Fruit fly (Drosophila melanogaster) whole organism, embryonic: ENCODE data around the gene Cad89D.

Experiments
- Abd-B ChIP-seq: fragments of 200-800 bp; sonication (Bioruptor generic); optimal IDR thresholded peaks from 2 replicates; lab custom pipeline; 2018; ENCODE audit warnings: missing biosample characterization, mild to moderate bottlenecking, missing genetic modification characterization, moderate library complexity
- Ada2b ChIP-seq: fragments of 200-800 bp; sonication (Bioruptor generic); IDR thresholded peaks from 2 replicates; pipeline ENCODE4 v1.3.6; 2022; ENCODE audit warnings: missing biosample characterization, missing genetic modification characterization
- Bgb ChIP-seq: fragments of 200-800 bp; sonication (Bioruptor generic); IDR thresholded peaks from 2 replicates; pipeline ENCODE4 v1.3.6; 2022; ENCODE audit warnings: missing biosample characterization, missing genetic modification characterization; ENCODE audit not compliant: partially characterized antibody
- BtbVII ChIP-seq: fragments of 200-800 bp; sonication (Bioruptor generic); optimal IDR thresholded peaks from 3 replicates; lab custom pipeline; 2017; ENCODE audit warnings: missing biosample characterization, mild to moderate bottlenecking, missing genetic modification characterization
- CG10366 ChIP-seq: fragments of 200-800 bp; sonication (Bioruptor generic); IDR thresholded peaks from 2 replicates; pipeline ENCODE4 v1.3.6; 2022; ENCODE audit warnings: missing biosample characterization, missing genetic modification characterization
- CG13624 ChIP-seq: fragments of 200-800 bp; sonication (Bioruptor generic); optimal IDR thresholded peaks from 2 replicates; lab custom pipeline; 2016; ENCODE audit warnings: missing biosample characterization, missing genetic modification characterization
- CG14710 ChIP-seq: fragments of 200-800 bp; sonication (Bioruptor generic); optimal IDR thresholded peaks from 3 replicates; lab custom pipeline; 2019; ENCODE audit warnings: missing biosample characterization, mild to moderate bottlenecking, missing genetic modification characterization, moderate library complexity
- CG15479 ChIP-seq: fragments of 200-800 bp; sonication (Bioruptor generic); optimal IDR thresholded peaks from 3 replicates; lab custom pipeline; 2019; ENCODE audit warnings: missing biosample characterization, mild to moderate bottlenecking, missing genetic modification characterization, moderate library complexity
- CG15696 ChIP-seq: fragments of 200-800 bp; sonication (Bioruptor generic); optimal IDR thresholded peaks from 2 replicates; lab custom pipeline; 2019; ENCODE audit warnings: missing biosample characterization, mild to moderate bottlenecking, missing genetic modification characterization, moderate library complexity
- CG16779 ChIP-seq: fragments of 200-800 bp; sonication (Bioruptor generic); IDR thresholded peaks from 2 replicates; pipeline ENCODE4 v1.3.6; 2022; ENCODE audit warnings: missing biosample characterization, missing genetic modification characterization
- CG17802 ChIP-seq: fragments of 200-800 bp; sonication (Bioruptor generic); optimal IDR thresholded peaks from 2 replicates; lab custom pipeline; 2018; ENCODE audit warnings: missing biosample characterization, mild to moderate bottlenecking, missing genetic modification characterization, moderate library complexity
- CG18011 ChIP-seq: fragments of 200-800 bp; sonication (Bioruptor generic); optimal IDR thresholded peaks from 2 replicates; lab custom pipeline; 2017; ENCODE audit warnings: missing biosample characterization, missing genetic modification characterization, mild to moderate bottlenecking, moderate library complexity, missing genotype
- CG18619 ChIP-seq: fragments of 200-800 bp; sonication (Bioruptor generic); optimal IDR thresholded peaks from 3 replicates; lab custom pipeline; 2017; ENCODE audit warnings: missing biosample characterization, mild to moderate bottlenecking, missing genetic modification characterization
- CG33557 ChIP-seq: fragments of 200-800 bp; sonication (Bioruptor generic); optimal IDR thresholded peaks from 2 replicates; lab custom pipeline; 2019; ENCODE audit warnings: missing biosample characterization, mild to moderate bottlenecking, missing genetic modification characterization, moderate library complexity
- CG42726 ChIP-seq: fragments of 200-800 bp; sonication (Bioruptor generic); IDR thresholded peaks from 2 replicates; pipeline ENCODE4 v1.3.6; 2022; ENCODE audit warnings: missing biosample characterization, missing genetic modification characterization; ENCODE audit not compliant: partially characterized antibody
- CG4360 ChIP-seq: fragments of 200-800 bp; sonication (Bioruptor generic); IDR thresholded peaks from 2 replicates; pipeline ENCODE4 v1.3.6; 2022; ENCODE audit warnings: missing biosample characterization, missing genetic modification characterization
- CG4617 ChIP-seq: fragments of 200-800 bp; sonication (Bioruptor generic); optimal IDR thresholded peaks from 3 replicates; lab custom pipeline; 2016; ENCODE audit warnings: missing biosample characterization, missing genetic modification characterization, borderline replicate concordance
- CG5245 ChIP-seq: fragments of 200-800 bp; sonication (Bioruptor generic); optimal IDR thresholded peaks from 3 replicates; lab custom pipeline; 2016; ENCODE audit warnings: missing biosample characterization, missing genetic modification characterization
- CG6689 ChIP-seq: fragments of 200-800 bp; sonication (Bioruptor generic); IDR thresholded peaks from 2 replicates; pipeline ENCODE4 v1.3.6; 2022; ENCODE audit warnings: missing biosample characterization, missing genetic modification characterization
- CG7745 ChIP-seq: fragments of 200-800 bp; sonication (Bioruptor generic); optimal IDR thresholded peaks from 2 replicates; lab custom pipeline; 2018; ENCODE audit warnings: missing biosample characterization, mild to moderate bottlenecking, missing genetic modification characterization, moderate library complexity
- CG7786 ChIP-seq: fragments of 200-800 bp; sonication (Bioruptor generic); optimal IDR thresholded peaks from 2 replicates; lab custom pipeline; 2016; ENCODE audit warnings: missing biosample characterization, missing genetic modification characterization
- CG7987 ChIP-seq: fragments of 200-800 bp; sonication (Bioruptor generic); optimal IDR thresholded peaks from 2 replicates; lab custom pipeline; 2018; ENCODE audit warnings: missing biosample characterization, mild to moderate bottlenecking, missing genetic modification characterization, moderate library complexity
- CG9797 ChIP-seq: fragments of 200-800 bp; sonication (Bioruptor generic); optimal IDR thresholded peaks from 3 replicates; lab custom pipeline; 2018; ENCODE audit warnings: missing biosample characterization, mild to moderate bottlenecking, missing genetic modification characterization
- H15 ChIP-seq: fragments of 200-800 bp; sonication (Bioruptor generic); IDR thresholded peaks from 3 replicates; pipeline ENCODE4 v1.3.6; 2022; ENCODE audit warnings: missing biosample characterization, missing genetic modification characterization
- Jarid2 ChIP-seq: fragments of 200-800 bp; sonication (Bioruptor generic); optimal IDR thresholded peaks from 3 replicates; lab custom pipeline; 2017; ENCODE audit warnings: mild to moderate bottlenecking, missing biosample characterization, missing genetic modification reagents, missing genetic modification characterization
- NfI ChIP-seq: fragments of 200-800 bp; sonication (Bioruptor generic); optimal IDR thresholded peaks from 3 replicates; lab custom pipeline; 2018; ENCODE audit warnings: missing biosample characterization, mild to moderate bottlenecking, missing genetic modification characterization, moderate library complexity
- Spps ChIP-seq: fragments of 200-800 bp; sonication (Bioruptor generic); optimal IDR thresholded peaks from 2 replicates; lab custom pipeline; 2018; ENCODE audit warnings: missing biosample characterization, mild to moderate bottlenecking, missing genetic modification characterization
- corto ChIP-seq: fragments of 200-800 bp; sonication (Bioruptor generic); optimal IDR thresholded peaks from 2 replicates; lab custom pipeline; 2016; ENCODE audit warnings: missing biosample characterization, mild to moderate bottlenecking, missing genetic modification characterization, moderate library complexity
- cwo ChIP-seq: fragments of 200-800 bp; sonication (Bioruptor generic); optimal IDR thresholded peaks from 3 replicates; lab custom pipeline; 2017; ENCODE audit warnings: missing biosample characterization, missing genetic modification characterization, mild to moderate bottlenecking, moderate library complexity, missing genetic modification reagents
- da ChIP-seq: fragments of 200-800 bp; sonication (Bioruptor generic); optimal IDR thresholded peaks from 2 replicates; lab custom pipeline; 2016; ENCODE audit warnings: missing biosample characterization, missing genetic modification characterization
- dati ChIP-seq: fragments of 200-800 bp; sonication (Bioruptor generic); IDR thresholded peaks from 2 replicates; pipeline ENCODE4 v1.3.6; 2022; ENCODE audit warnings: missing biosample characterization, missing genetic modification characterization
- disco-r ChIP-seq: fragments of 200-800 bp; sonication (Bioruptor generic); optimal IDR thresholded peaks from 2 replicates; lab custom pipeline; 2016; ENCODE audit warnings: missing biosample characterization, missing genetic modification characterization
- dysf ChIP-seq: fragments of 200-800 bp; sonication (Bioruptor generic); IDR thresholded peaks from 3 replicates; pipeline ENCODE4 v1.3.6; 2022; ENCODE audit warnings: missing biosample characterization, missing genetic modification characterization
- exex ChIP-seq: fragments of 200-800 bp; sonication (Bioruptor generic); optimal IDR thresholded peaks from 4 replicates; lab custom pipeline; 2018; ENCODE audit warnings: missing biosample characterization, mild to moderate bottlenecking, missing genetic modification characterization, moderate library complexity
- fd64A ChIP-seq: fragments of 200-800 bp; sonication (Bioruptor generic); optimal IDR thresholded peaks from 3 replicates; lab custom pipeline; 2018; ENCODE audit warnings: missing biosample characterization, mild to moderate bottlenecking, missing genetic modification characterization
- gsb ChIP-seq: fragments of 200-800 bp; sonication (Bioruptor generic); IDR thresholded peaks from 2 replicates; pipeline ENCODE4 v1.3.6; 2022; ENCODE audit warnings: missing biosample characterization, missing genetic modification characterization
- hkb ChIP-seq, 2 experiments: fragments of 200-800 bp in 1 of 2; fragments of >200 bp in 1 of 2; sonication (Bioruptor generic) in 1 of 2; IDR thresholded peaks in 1 of 2; optimal IDR thresholded peaks in 1 of 2; 2 replicates each; pipeline versions ENCODE4 v1.3.6 to Lab custom; 2017 to 2022; ENCODE audit warnings: missing biosample characterization in 1 of 2, missing genetic modification characterization in 1 of 2
- klu ChIP-seq: fragments of 200-800 bp; sonication (Bioruptor generic); IDR thresholded peaks from 2 replicates; pipeline ENCODE4 v1.3.6; 2022; ENCODE audit warnings: missing biosample characterization, missing genetic modification characterization
- lab ChIP-seq: fragments of 200-800 bp; sonication (Bioruptor generic); optimal IDR thresholded peaks from 3 replicates; lab custom pipeline; 2017; ENCODE audit warnings: missing biosample characterization, missing genetic modification characterization, mild to moderate bottlenecking, moderate library complexity, missing genetic modification reagents
- pb ChIP-seq: fragments of 200-800 bp; sonication (Bioruptor generic); optimal IDR thresholded peaks from 3 replicates; lab custom pipeline; 2016; ENCODE audit warnings: missing biosample characterization, missing genetic modification characterization
- pita ChIP-seq: fragments of 200-800 bp; sonication (Bioruptor generic); optimal IDR thresholded peaks from 2 replicates; lab custom pipeline; 2017; ENCODE audit warnings: missing biosample characterization, mild to moderate bottlenecking, missing genetic modification characterization
- psq ChIP-seq: fragments of 200-800 bp; sonication (Bioruptor generic); optimal IDR thresholded peaks from 2 replicates; lab custom pipeline; 2017; ENCODE audit warnings: missing biosample characterization, missing genetic modification characterization
- ranshi ChIP-seq: fragments of 200-800 bp; sonication (Bioruptor generic); IDR thresholded peaks from 2 replicates; pipeline ENCODE4 v1.3.6; 2022; ENCODE audit warnings: missing biosample characterization, missing genetic modification characterization
- repo ChIP-seq: fragments of 200-800 bp; sonication (Bioruptor generic); optimal IDR thresholded peaks from 2 replicates; lab custom pipeline; 2016; ENCODE audit warnings: missing biosample characterization, missing genetic modification characterization
- ro ChIP-seq: fragments of 200-800 bp; sonication (Bioruptor generic); IDR thresholded peaks from 2 replicates; pipeline ENCODE4 v1.3.6; 2022; ENCODE audit warnings: missing biosample characterization, missing genetic modification characterization
- sr ChIP-seq: fragments of 200-800 bp; sonication (Bioruptor generic); IDR thresholded peaks from 3 replicates; pipeline ENCODE4 v1.3.6; 2022; ENCODE audit warnings: missing biosample characterization, missing genetic modification characterization
- tx ChIP-seq: fragments of 200-800 bp; sonication (Bioruptor generic); optimal IDR thresholded peaks from 2 replicates; lab custom pipeline; 2016; ENCODE audit warnings: missing biosample characterization, missing genetic modification characterization
- zen ChIP-seq: fragments of 200-800 bp; sonication (Bioruptor generic); optimal IDR thresholded peaks from 3 replicates; lab custom pipeline; 2018; ENCODE audit warnings: missing biosample characterization, mild to moderate bottlenecking, missing genetic modification characterization, moderate library complexity

Gene Cad89D

dm6 chr3R:16469501-16470263, 25.5 kb downstream of the Cad89D start, which contains the start of the genes CG42232 and CSN5 (continued):
- TF ChIP-seq zen (tag; lab: Kevin White, UChicago) (peak; percentile 59), fd64A (GFP tag; lab: Kevin White, UChicago) (no peak), CG15696 (tag; lab: Kevin White, UChicago) (peak; percentile 60), Spps (tag; lab: Kevin White, UChicago) (no peak), BtbVII (no peak), tx (GFP tag; lab: Kevin White, UChicago) (peak; percentile 6), lab (GFP tag; lab: Kevin White, UChicago) (no peak), CG18619 (GFP tag; lab: Kevin White, UChicago) (peak; percentile 9), pita (GFP tag; lab: Kevin White, UChicago) (no peak), CG10366 (no peak; the same call in 1 of the 2 replicates), CG17802 (peak; percentile 6), CG4617 (peak; percentile 13), CG9797 (GFP tag; lab: Kevin White, UChicago) (peak; percentile 14), Abd-B (no peak), psq (GFP tag; lab: Kevin White, UChicago) (peak; percentile 28), pb (GFP tag; lab: Kevin White, UChicago) (no peak), Bgb (GFP tag; lab: Robert Waterston, UW) (peak; percentile 25; the same call in 1 of the 2 replicates), CG15479 (peak; percentile 30), disco-r (GFP tag; lab: Kevin White, UChicago) (no peak), corto (no peak), CG5245 (peak; percentile 49), ranshi (GFP tag; lab: Robert Waterston, UW) (no peak), CG42726 (GFP tag; lab: Robert Waterston, UW) (no peak), CG33557 (GFP tag; lab: Kevin White, UChicago) (peak; percentile 42), dati (GFP tag; lab: Robert Waterston, UW) (no peak), repo (peak; percentile 16), sr (GFP tag; lab: Robert Waterston, UW) (no peak), H15 (GFP tag; lab: Robert Waterston, UW) (peak; percentile 23; the same call in 1 of the 3 replicates), CG7745 (tag; lab: Kevin White, UChicago) (no peak), NfI (GFP tag; lab: Kevin White, UChicago) (no peak), ro (GFP tag; lab: Robert Waterston, UW) (no peak), CG6689 (GFP tag; lab: Robert Waterston, UW) (peak; percentile 59), klu (GFP tag; lab: Robert Waterston, UW) (no peak), dysf (GFP tag; lab: Robert Waterston, UW) (0 out of 3 replicates have a peak, but pooled peaks have one; percentile 19), Jarid2 (GFP tag; lab: Kevin White, UChicago) (no peak), CG13624 (no peak), CG16779 (GFP tag; lab: Robert Waterston, UW) (no peak), cwo (no peak), CG7987 (GFP tag; lab: Kevin White, UChicago) (no peak), Ada2b (GFP tag; lab: Robert Waterston, UW) (peak; percentile 43; the same call in 1 of the 2 replicates), da (GFP tag; lab: Kevin White, UChicago) (no peak), CG4360 (GFP tag; lab: Robert Waterston, UW) (no peak), CG7786 (GFP tag; lab: Kevin White, UChicago) (peak; percentile 9), gsb (GFP tag; lab: Robert Waterston, UW) (no peak), CG18011 (GFP tag; lab: Kevin White, UChicago) (no peak), CG14710 (tag; lab: Kevin White, UChicago) (peak; percentile 87), exex (tag; lab: Kevin White, UChicago) (no peak), hkb (optimal IDR thresholded peaks at IDR 0.05; lab: Kevin White, UChicago) (no peak), hkb (GFP tag; IDR thresholded peaks at IDR 0.05; lab: Robert Waterston, UW) (peak; percentile 51; the same call in 1 of the 2 replicates)
